Worm (Caenorhabditis elegans): Measurements from ENCODE around the gene W02F12.4.

ce11 chrV:6681501-6681900 is 25.2 kb downstream of the W02F12.4 start, which contains the start of gene egl-46:
- TF ChIP-seq med-1 (GFP tag; optimal IDR thresholded peaks at IDR 0.05; ENCODE audit: insufficient read depth) (no peak), flt-1 (GFP tag; IDR thresholded peaks at IDR 0.05) (no peak), T22C8.4 (GFP tag; IDR thresholded peaks at IDR 0.05) (no peak), cog-1 (tag; optimal IDR thresholded peaks at IDR 0.05) (no peak), tab-1 (GFP tag; IDR thresholded peaks at IDR 0.05) (no peak), ztf-29 (GFP tag; IDR thresholded peaks at IDR 0.05) (no peak), ref-1 (GFP tag; conservative IDR thresholded peaks at IDR 0.05) (no peak)

All from whole organism, midembryonic.